Fruit fly (Drosophila melanogaster) whole organism, embryonic: ENCODE results near the gene Rh4.
A peak's percentile ranks its signal among the peaks of the same experiment; 100 is the strongest.

ENCODE experiments used
- Aef1 ChIP-seq: fragments of 200-800 bp; sonication (Bioruptor generic); IDR thresholded peaks from 3 replicates; pipeline ENCODE4 v1.3.6; 2022; ENCODE audit warnings: missing biosample characterization, missing genetic modification characterization
- Atf6 ChIP-seq: fragments of 200-800 bp; sonication (Bioruptor generic); IDR thresholded peaks from 2 replicates; pipeline ENCODE4 v1.3.6; 2022; ENCODE audit warnings: missing biosample characterization, missing genetic modification characterization
- Awh ChIP-seq: fragments of 200-800 bp; sonication (Bioruptor generic); IDR thresholded peaks from 2 replicates; pipeline ENCODE4, ENCODE4 v1.3.6; 2022; ENCODE audit warnings: missing biosample characterization, missing genetic modification characterization
- B-H1 ChIP-seq: fragments of 200-800 bp; sonication (Bioruptor generic); IDR thresholded peaks from 3 replicates; pipeline ENCODE4 v1.3.6; 2022; ENCODE audit warnings: missing biosample characterization, missing genetic modification characterization
- BtbVII ChIP-seq: fragments of 200-800 bp; sonication (Bioruptor generic); optimal IDR thresholded peaks from 3 replicates; lab custom pipeline; 2017; ENCODE audit warnings: missing biosample characterization, mild to moderate bottlenecking, missing genetic modification characterization
- Bteb2 ChIP-seq: fragments of 200-800 bp; sonication (Bioruptor generic); optimal IDR thresholded peaks from 2 replicates; lab custom pipeline; 2016; ENCODE audit warnings: missing biosample characterization, missing genetic modification characterization
- CG10565 ChIP-seq: fragments of 200-800 bp; sonication (Bioruptor generic); optimal IDR thresholded peaks from 3 replicates; lab custom pipeline; 2016; ENCODE audit warnings: missing biosample characterization, mild to moderate bottlenecking, missing genetic modification characterization
- CG10654 ChIP-seq: fragments of 200-800 bp; sonication (Bioruptor generic); optimal IDR thresholded peaks from 2 replicates; lab custom pipeline; 2016; ENCODE audit warnings: missing biosample characterization, missing genetic modification characterization
- CG11456 ChIP-seq: fragments of 200-800 bp; sonication (Bioruptor generic); IDR thresholded peaks from 3 replicates; pipeline ENCODE4 v1.3.6; 2022; ENCODE audit warnings: missing biosample characterization, missing genetic modification characterization
- CG12104 ChIP-seq: fragments of 200-800 bp; sonication (Bioruptor generic); optimal IDR thresholded peaks from 3 replicates; lab custom pipeline; 2016; ENCODE audit warnings: missing biosample characterization, missing genetic modification characterization
- CG12391 ChIP-seq: fragments of 200-800 bp; sonication (Bioruptor generic); optimal IDR thresholded peaks from 3 replicates; lab custom pipeline; 2018; ENCODE audit warnings: missing biosample characterization, mild to moderate bottlenecking, missing genetic modification characterization, moderate library complexity
- CG13287 ChIP-seq: fragments of 200-800 bp; sonication (Bioruptor generic); IDR thresholded peaks from 2 replicates; pipeline ENCODE4 v1.3.6; 2022; ENCODE audit warnings: missing biosample characterization, missing genetic modification characterization; ENCODE audit not compliant: partially characterized antibody
- CG16779 ChIP-seq: fragments of 200-800 bp; sonication (Bioruptor generic); IDR thresholded peaks from 2 replicates; pipeline ENCODE4 v1.3.6; 2022; ENCODE audit warnings: missing biosample characterization, missing genetic modification characterization
- CG16813 ChIP-seq: fragments of 200-800 bp; sonication (Bioruptor generic); IDR thresholded peaks from 3 replicates; pipeline ENCODE4 v1.3.6; 2022; ENCODE audit warnings: missing biosample characterization, missing genetic modification characterization; ENCODE audit not compliant: partially characterized antibody
- CG17361 ChIP-seq: fragments of 200-800 bp; sonication (Bioruptor generic); IDR thresholded peaks from 3 replicates; pipeline ENCODE4 v1.3.6; 2022; ENCODE audit warnings: missing biosample characterization, missing genetic modification characterization
- CG2120 ChIP-seq: fragments of 200-800 bp; sonication (Bioruptor generic); optimal IDR thresholded peaks from 3 replicates; lab custom pipeline; 2016; ENCODE audit warnings: missing biosample characterization, missing genetic modification characterization
- CG2129 ChIP-seq: fragments of 200-800 bp; sonication (Bioruptor generic); IDR thresholded peaks from 2 replicates; pipeline ENCODE4 v1.3.6; 2022; ENCODE audit warnings: missing biosample characterization, missing genetic modification characterization; ENCODE audit not compliant: partially characterized antibody
- CG2199 ChIP-seq: fragments of 200-800 bp; sonication (Bioruptor generic); IDR thresholded peaks from 3 replicates; pipeline ENCODE4 v1.3.6; 2022; ENCODE audit warnings: missing biosample characterization, missing genetic modification characterization
- CG2889 ChIP-seq: fragments of 200-800 bp; sonication (Bioruptor generic); IDR thresholded peaks from 3 replicates; pipeline ENCODE4 v1.3.6; 2022; ENCODE audit warnings: missing biosample characterization, missing genetic modification characterization
- CG31388 ChIP-seq: fragments of 200-800 bp; sonication (Bioruptor generic); optimal IDR thresholded peaks from 2 replicates; lab custom pipeline; 2016; ENCODE audit warnings: missing biosample characterization, missing genetic modification characterization
- CG32767 ChIP-seq: fragments of 200-800 bp; sonication (Bioruptor generic); IDR thresholded peaks from 2 replicates; pipeline ENCODE4 v1.3.6; 2022; ENCODE audit warnings: missing biosample characterization, missing genetic modification characterization
- CG34422 ChIP-seq: fragments of 200-800 bp; sonication (Bioruptor generic); IDR thresholded peaks from 3 replicates; pipeline ENCODE4 v1.3.6; 2022; ENCODE audit warnings: missing biosample characterization, missing genetic modification characterization
- CG4282 ChIP-seq: fragments of 200-800 bp; sonication (Bioruptor generic); optimal IDR thresholded peaks from 2 replicates; lab custom pipeline; 2016; ENCODE audit warnings: missing biosample characterization, missing genetic modification characterization
- CG4730 ChIP-seq: fragments of 200-800 bp; sonication (Bioruptor generic); IDR thresholded peaks from 2 replicates; pipeline ENCODE4 v1.3.6; 2022; ENCODE audit warnings: missing biosample characterization, missing genetic modification characterization
- CG5245 ChIP-seq: fragments of 200-800 bp; sonication (Bioruptor generic); optimal IDR thresholded peaks from 3 replicates; lab custom pipeline; 2016; ENCODE audit warnings: missing biosample characterization, missing genetic modification characterization
- CoRest ChIP-seq: fragments of 200-800 bp; sonication (Bioruptor generic); optimal IDR thresholded peaks from 3 replicates; lab custom pipeline; 2018; ENCODE audit warnings: missing biosample characterization, mild to moderate bottlenecking, missing genetic modification characterization, moderate library complexity
- Dref ChIP-seq: fragments of 200-800 bp; sonication (Bioruptor generic); IDR thresholded peaks from 2 replicates; pipeline ENCODE4 v1.3.6; 2022; ENCODE audit warnings: missing biosample characterization, missing genetic modification characterization
- HmgZ ChIP-seq: fragments of 200-800 bp; sonication (Bioruptor generic); optimal IDR thresholded peaks from 2 replicates; lab custom pipeline; 2018; ENCODE audit warnings: missing biosample characterization, mild to moderate bottlenecking, missing genetic modification characterization
- Hmx ChIP-seq: fragments of 200-800 bp; sonication (Bioruptor generic); optimal IDR thresholded peaks from 2 replicates; lab custom pipeline; 2016; ENCODE audit warnings: missing biosample characterization, missing genetic modification characterization
- Jarid2 ChIP-seq: fragments of 200-800 bp; sonication (Bioruptor generic); optimal IDR thresholded peaks from 3 replicates; lab custom pipeline; 2017; ENCODE audit warnings: mild to moderate bottlenecking, missing biosample characterization, missing genetic modification reagents, missing genetic modification characterization
- MESR4 ChIP-seq: fragments of 200-800 bp; sonication (Bioruptor generic); optimal IDR thresholded peaks from 2 replicates; lab custom pipeline; 2018; ENCODE audit warnings: missing biosample characterization, mild to moderate bottlenecking, missing genetic modification characterization, moderate library complexity
- Nf-YB ChIP-seq: fragments of 200-800 bp; sonication (Bioruptor generic); optimal IDR thresholded peaks from 3 replicates; lab custom pipeline; 2019; ENCODE audit warnings: missing biosample characterization, mild to moderate bottlenecking, missing genetic modification characterization, moderate library complexity
- Nf-YC ChIP-seq: fragments of 200-800 bp; optimal IDR thresholded peaks from 3 replicates; lab custom pipeline; 2019; ENCODE audit warnings: missing biosample characterization, mild to moderate bottlenecking, missing genetic modification characterization, moderate library complexity
- Xbp1 ChIP-seq: fragments of 200-800 bp; sonication (Bioruptor generic); optimal IDR thresholded peaks from 3 replicates; lab custom pipeline; 2016; ENCODE audit warnings: missing biosample characterization, mild to moderate bottlenecking, missing genetic modification characterization
- ara ChIP-seq: fragments of 200-800 bp; sonication (Bioruptor generic); IDR thresholded peaks from 2 replicates; pipeline ENCODE4 v1.3.6; 2022; ENCODE audit warnings: missing biosample characterization, missing genetic modification characterization
- az2 ChIP-seq: fragments of 200-800 bp; sonication (Bioruptor generic); optimal IDR thresholded peaks from 3 replicates; lab custom pipeline; 2016; ENCODE audit warnings: missing biosample characterization, missing genetic modification characterization
- bbx ChIP-seq: fragments of 200-800 bp; sonication (Bioruptor generic); IDR thresholded peaks from 2 replicates; pipeline ENCODE4 v1.3.6; 2022; ENCODE audit warnings: missing biosample characterization, missing genetic modification characterization; ENCODE audit not compliant: partially characterized antibody
- bcd ChIP-seq: fragments of 200-800 bp; sonication (Bioruptor generic); optimal IDR thresholded peaks from 2 replicates; lab custom pipeline; 2017; ENCODE audit warnings: missing biosample characterization, mild to moderate bottlenecking, missing genetic modification characterization
- bigmax ChIP-seq: fragments of 200-800 bp; sonication (Bioruptor generic); optimal IDR thresholded peaks from 2 replicates; lab custom pipeline; 2018; ENCODE audit warnings: missing biosample characterization, mild to moderate bottlenecking, missing genetic modification characterization
- ci ChIP-seq: fragments of 200-800 bp; sonication (Bioruptor generic); IDR thresholded peaks from 3 replicates; pipeline ENCODE4 v1.3.6; 2022; ENCODE audit warnings: missing biosample characterization, missing genetic modification characterization
- eyg ChIP-seq: fragments of 200-800 bp; sonication (Bioruptor generic); optimal IDR thresholded peaks from 3 replicates; lab custom pipeline; 2016; ENCODE audit warnings: missing biosample characterization, missing genetic modification characterization
- gem ChIP-seq: fragments of 200-800 bp; sonication (Bioruptor generic); optimal IDR thresholded peaks from 2 replicates; lab custom pipeline; 2019; ENCODE audit warnings: missing biosample characterization, mild to moderate bottlenecking, missing genetic modification characterization, moderate library complexity
- grn ChIP-seq: fragments of 200-800 bp; sonication (Bioruptor generic); optimal IDR thresholded peaks from 3 replicates; lab custom pipeline; 2017; ENCODE audit warnings: missing biosample characterization, missing genetic modification characterization
- gro ChIP-seq: fragments of 200-800 bp; sonication (Bioruptor generic); optimal IDR thresholded peaks from 2 replicates; lab custom pipeline; 2016; ENCODE audit warnings: missing biosample characterization, missing genetic modification characterization
- hb ChIP-seq: fragments of 200-800 bp; sonication (Bioruptor generic); IDR thresholded peaks from 3 replicates; pipeline ENCODE4 v1.3.6; 2022; ENCODE audit warnings: missing biosample characterization, missing genetic modification characterization; ENCODE audit not compliant: partially characterized antibody
- jigr1 ChIP-seq: fragments of 200-800 bp; sonication (Bioruptor generic); IDR thresholded peaks from 3 replicates; pipeline ENCODE4 v1.3.6; 2022; ENCODE audit warnings: missing biosample characterization, missing genetic modification characterization
- pb ChIP-seq: fragments of 200-800 bp; sonication (Bioruptor generic); optimal IDR thresholded peaks from 3 replicates; lab custom pipeline; 2016; ENCODE audit warnings: missing biosample characterization, missing genetic modification characterization
- ranshi ChIP-seq: fragments of 200-800 bp; sonication (Bioruptor generic); IDR thresholded peaks from 2 replicates; pipeline ENCODE4 v1.3.6; 2022; ENCODE audit warnings: missing biosample characterization, missing genetic modification characterization
- repo ChIP-seq: fragments of 200-800 bp; sonication (Bioruptor generic); optimal IDR thresholded peaks from 2 replicates; lab custom pipeline; 2016; ENCODE audit warnings: missing biosample characterization, missing genetic modification characterization
- sd ChIP-seq: fragments of 200-800 bp; sonication (Bioruptor generic); optimal IDR thresholded peaks from 3 replicates; lab custom pipeline; 2018; ENCODE audit warnings: missing biosample characterization, mild to moderate bottlenecking, missing genetic modification characterization, moderate library complexity
- slou ChIP-seq: fragments of 200-800 bp; sonication (Bioruptor generic); optimal IDR thresholded peaks from 3 replicates; lab custom pipeline; 2016; ENCODE audit warnings: missing biosample characterization, missing genetic modification characterization
- tx ChIP-seq: fragments of 200-800 bp; sonication (Bioruptor generic); optimal IDR thresholded peaks from 2 replicates; lab custom pipeline; 2016; ENCODE audit warnings: missing biosample characterization, missing genetic modification characterization

Gene Rh4

dm6 chr3L:16876785-16877468 lies 14.6 kb upstream of the Rh4 start, which contains the start of gene CG32170 (continued):
- TF ChIP-seq CG5245 (GFP tag; lab: Kevin White, UChicago) (no peak), ara (GFP tag; lab: Robert Waterston, UW) (no peak), ranshi (GFP tag; lab: Robert Waterston, UW) (no peak), jigr1 (GFP tag; lab: Robert Waterston, UW) (no peak), Jarid2 (GFP tag; lab: Kevin White, UChicago) (peak; percentile 27), B-H1 (no peak), CG2129 (GFP tag; lab: Robert Waterston, UW) (no peak), repo (GFP tag; lab: Kevin White, UChicago) (no peak), Nf-YB (GFP tag; lab: Kevin White, UChicago) (no peak), grn (GFP tag; lab: Kevin White, UChicago) (peak; percentile 71), az2 (GFP tag; lab: Kevin White, UChicago) (no peak), eyg (GFP tag; lab: Kevin White, UChicago) (no peak), hb (GFP tag; lab: Robert Waterston, UW) (no peak), CG2199 (GFP tag; lab: Robert Waterston, UW) (no peak), CG12104 (GFP tag; lab: Kevin White, UChicago) (no peak), CG4282 (no peak), Nf-YC (tag; lab: Kevin White, UChicago) (peak; percentile 23), CG12391 (no peak), CG34422 (GFP tag; lab: Robert Waterston, UW) (no peak), CG4730 (GFP tag; lab: Robert Waterston, UW) (no peak), Xbp1 (no peak), ci (no peak), gro (GFP tag; lab: Kevin White, UChicago) (peak; percentile 57), Atf6 (GFP tag; lab: Robert Waterston, UW) (no peak), CG10654 (GFP tag; lab: Kevin White, UChicago) (no peak), CG13287 (GFP tag; lab: Robert Waterston, UW) (peak; percentile 27; the same call in 1 of the 2 replicates), CG31388 (GFP tag; lab: Kevin White, UChicago) (no peak), CG16813 (GFP tag; lab: Robert Waterston, UW) (no peak), CG32767 (GFP tag; lab: Robert Waterston, UW) (no peak), CG10565 (GFP tag; lab: Kevin White, UChicago) (no peak), HmgZ (tag; lab: Kevin White, UChicago) (no peak), tx (GFP tag; lab: Kevin White, UChicago) (no peak), CG2120 (GFP tag; lab: Kevin White, UChicago) (no peak), slou (no peak), bigmax (GFP tag; lab: Kevin White, UChicago) (no peak), sd (tag; lab: Kevin White, UChicago) (peak; percentile 45), Bteb2 (GFP tag; lab: Kevin White, UChicago) (no peak), Dref (GFP tag; lab: Robert Waterston, UW) (no peak), Hmx (no peak), pb (GFP tag; lab: Kevin White, UChicago) (no peak), BtbVII (GFP tag; lab: Kevin White, UChicago) (no peak), CG17361 (no peak), CG2889 (no peak), Aef1 (GFP tag; lab: Robert Waterston, UW) (no peak), CG11456 (no peak), MESR4 (GFP tag; lab: Kevin White, UChicago) (no peak), bcd (GFP tag; lab: Kevin White, UChicago) (no peak), CoRest (no peak), bbx (GFP tag; lab: Robert Waterston, UW) (no peak), gem (tag; lab: Kevin White, UChicago) (no peak), CG16779 (GFP tag; lab: Robert Waterston, UW) (no peak), Awh (GFP tag; lab: Robert Waterston, UW) (peak; percentile 78)
